Fruit fly (Drosophila melanogaster): ENCODE results near the gene Fum4.

The Fum4 gene

dm6 chr2L:10220501-10221386 lies 29.4 kb upstream of the Fum4 start, which contains the start of the genes Npc1a and Prosalpha6 (continued):
- TF ChIP-seq CG18011 (GFP tag; optimal IDR thresholded peaks at IDR 0.05), result no peak
- peak; percentile 1 for TF ChIP-seq gcm2 (GFP tag; optimal IDR thresholded peaks at IDR 0.05)
- TF ChIP-seq nerfin-2 (GFP tag; IDR thresholded peaks at IDR 0.05; ENCODE audit: partially characterized antibody), result 0 out of 2 replicates have a peak, but pooled peaks have one; percentile 27
- TF ChIP-seq Pdp1 (GFP tag; optimal IDR thresholded peaks at IDR 0.05), result peak; percentile 9 to 40
- TF ChIP-seq CG17361 (GFP tag; IDR thresholded peaks at IDR 0.05), result peak; percentile 68; the same call in 1 of the 3 replicates
- no peak for TF ChIP-seq CG6854 (GFP tag; optimal IDR thresholded peaks at IDR 0.05)
- peak; percentile 66; the same call in 2 of the 4 replicates for TF ChIP-seq Dll (GFP tag; IDR thresholded peaks at IDR 0.05; ENCODE audit: partially characterized antibody)
- peak; percentile 68 for TF ChIP-seq Ets97D (GFP tag; optimal IDR thresholded peaks at IDR 0.05)
- TF ChIP-seq CG2712 (tag; optimal IDR thresholded peaks at IDR 0.05), result peak; percentile 51
- TF ChIP-seq CG11093 (GFP tag; IDR thresholded peaks at IDR 0.05), result no peak
- no peak for TF ChIP-seq CG4854 (GFP tag; optimal IDR thresholded peaks at IDR 0.05)
- no peak for TF ChIP-seq Abd-B (GFP tag; optimal IDR thresholded peaks at IDR 0.05)
- no peak for TF ChIP-seq kay (GFP tag; optimal IDR thresholded peaks at IDR 0.05)
- no peak for TF ChIP-seq CG2678 (tag; optimal IDR thresholded peaks at IDR 0.05)
- TF ChIP-seq unc-4 (GFP tag; IDR thresholded peaks at IDR 0.05; ENCODE audit: partially characterized antibody), result peak; percentile 67
- peak; percentile 34; the same call in 1 of the 3 replicates for TF ChIP-seq CG34422 (GFP tag; IDR thresholded peaks at IDR 0.05)
- peak; percentile 77 for TF ChIP-seq pzg (GFP tag; optimal IDR thresholded peaks at IDR 0.05)
- no peak for TF ChIP-seq Hr78 (GFP tag; optimal IDR thresholded peaks at IDR 0.05)
- no peak for TF ChIP-seq CG10209 (GFP tag; optimal IDR thresholded peaks at IDR 0.05)
- no peak for TF ChIP-seq Hmr (GFP tag; optimal IDR thresholded peaks at IDR 0.05)
- TF ChIP-seq CG2875 (GFP tag; optimal IDR thresholded peaks at IDR 0.05), result no peak
- TF ChIP-seq Sry-δ (GFP tag; optimal IDR thresholded peaks at IDR 0.05), result peak; percentile 91
- no peak for TF ChIP-seq pita (GFP tag; optimal IDR thresholded peaks at IDR 0.05)
- TF ChIP-seq Max (GFP tag; optimal IDR thresholded peaks at IDR 0.05), result peak; percentile 43
- TF ChIP-seq ssp (GFP tag; IDR thresholded peaks at IDR 0.05), result peak; percentile 68
- TF ChIP-seq CG16813 (GFP tag; IDR thresholded peaks at IDR 0.05; ENCODE audit: partially characterized antibody), result peak; percentile 71; the same call in 2 of the 3 replicates
- TF ChIP-seq Nf-YC (tag; optimal IDR thresholded peaks at IDR 0.05), result peak; percentile 30
- no peak for TF ChIP-seq sisA (GFP tag; IDR thresholded peaks at IDR 0.05)
- TF ChIP-seq CG3726 (GFP tag; IDR thresholded peaks at IDR 0.05), result no peak
- peak; percentile 8 for TF ChIP-seq CG4424 (GFP tag; optimal IDR thresholded peaks at IDR 0.05)
- TF ChIP-seq CG4617 (GFP tag; optimal IDR thresholded peaks at IDR 0.05; ENCODE audit: borderline replicate concordance), result peak; percentile 11
- peak; percentile 69 for TF ChIP-seq Scr (GFP tag; IDR thresholded peaks at IDR 0.05; ENCODE audit: partially characterized antibody)
- TF ChIP-seq Ets65A (GFP tag), result peak; percentile 92
- TF ChIP-seq gt (GFP tag; IDR thresholded peaks at IDR 0.05), result no peak
- peak; percentile 62 for TF ChIP-seq Bgb (GFP tag; IDR thresholded peaks at IDR 0.05; ENCODE audit: partially characterized antibody)
- TF ChIP-seq CG4360 (GFP tag; IDR thresholded peaks at IDR 0.05), result no peak
- no peak for TF ChIP-seq CG1792 (GFP tag; optimal IDR thresholded peaks at IDR 0.05)
- TF ChIP-seq lab (GFP tag; optimal IDR thresholded peaks at IDR 0.05), result no peak
- peak; percentile 20 for TF ChIP-seq CG17385 (GFP tag; optimal IDR thresholded peaks at IDR 0.05)
- no peak for TF ChIP-seq yki (optimal IDR thresholded peaks at IDR 0.05)
- no peak for TF ChIP-seq ash1 (GFP tag; optimal IDR thresholded peaks at IDR 0.05)
- TF ChIP-seq CG16815 (GFP tag; optimal IDR thresholded peaks at IDR 0.05), result no peak
- TF ChIP-seq zen (tag; optimal IDR thresholded peaks at IDR 0.05), result peak; percentile 70
- TF ChIP-seq Lpt (GFP tag; optimal IDR thresholded peaks at IDR 0.05), result no peak
- peak; percentile 6 for TF ChIP-seq CG33557 (GFP tag; optimal IDR thresholded peaks at IDR 0.05)
- no peak for TF ChIP-seq NK7.1 (GFP tag; optimal IDR thresholded peaks at IDR 0.05)
- no peak for TF ChIP-seq h (optimal IDR thresholded peaks at IDR 0.05)
- peak; percentile 14 for TF ChIP-seq grn (GFP tag; optimal IDR thresholded peaks at IDR 0.05)

Data from whole organism, embryonic.